Worm (Caenorhabditis elegans): ENCODE results near the gene Y47D3A.20.

- TF ChIP-seq M03D4.4 (tag; optimal IDR thresholded peaks at IDR 0.05): no peak
- no peak for TF ChIP-seq unc-62 (GFP tag; optimal IDR thresholded peaks at IDR 0.05)
- TF ChIP-seq unc-39 (tag; optimal IDR thresholded peaks at IDR 0.05): no peak
- TF ChIP-seq nhr-76 (tag; optimal IDR thresholded peaks at IDR 0.05): no peak
- TF ChIP-seq nhr-237 (tag; optimal IDR thresholded peaks at IDR 0.05): no peak
- TF ChIP-seq ztf-11 (tag; optimal IDR thresholded peaks at IDR 0.05): no peak
- no peak for TF ChIP-seq ces-1 (GFP tag; optimal IDR thresholded peaks at IDR 0.05)
- no peak for TF ChIP-seq elt-3 (tag; optimal IDR thresholded peaks at IDR 0.05)
- no peak for TF ChIP-seq mep-1 (tag; optimal IDR thresholded peaks at IDR 0.05)
- TF ChIP-seq elt-1 (tag; optimal IDR thresholded peaks at IDR 0.05; ENCODE audit: borderline replicate concordance, insufficient read depth): peak; percentile 80
Measured at ce11 chrIII:11267372-11267771, 7.5 kb upstream of the Y47D3A.20 start.

Data from whole organism, mixed stage, embryonic.